Worm (Caenorhabditis elegans): ENCODE results near the gene cox-6B.

The cox-6B gene

DNA sequence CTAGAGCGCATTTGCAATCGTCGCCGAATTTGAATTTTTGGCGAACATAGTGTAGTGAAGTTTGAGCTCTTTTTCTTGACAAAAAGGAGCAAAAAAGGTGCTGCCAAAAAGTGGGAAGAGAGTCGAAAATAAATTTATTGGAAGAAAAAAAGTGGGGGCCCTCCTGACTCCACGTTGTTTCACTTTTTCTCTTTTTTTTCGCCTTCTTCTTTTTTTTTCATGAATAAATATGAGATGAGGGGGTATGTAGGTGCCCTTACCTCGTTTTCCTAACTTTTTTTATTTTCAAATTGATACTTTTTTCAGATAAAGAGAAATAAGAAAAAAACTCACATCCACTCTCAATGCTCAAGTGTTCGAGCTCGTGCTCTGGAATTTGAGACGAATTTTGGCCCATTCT, 13.4 kb upstream of the cox-6B start, which contains the start of the genes Y71H2AL.2, Y71H2AL.4 and pbo-1:
TSS of gene Y71H2AL.2 (plus strand) at position 301 of the 400 bp plus-strand sequence.
TSS of gene Y71H2AL.4 (plus strand) at position 345 of the 400 bp plus-strand sequence.
TSS of gene pbo-1 (minus strand) at position 400 of the 400 bp plus-strand sequence.
- TF ChIP-seq dmd-6 (GFP tag; IDR thresholded peaks at IDR 0.05) (no peak), set-16 (GFP tag; IDR thresholded peaks at IDR 0.05) (no peak), hlh-30 (tag; optimal IDR thresholded peaks at IDR 0.05; ENCODE audit: insufficient read depth) (no peak), dve-1 (tag; optimal IDR thresholded peaks at IDR 0.05; ENCODE audit: insufficient read depth) (no peak), mep-1 (tag; optimal IDR thresholded peaks at IDR 0.05) (no peak), zag-1 (tag; optimal IDR thresholded peaks at IDR 0.05) (no peak)

ce11 chrIII:2686663-2687062, 12.8 kb upstream of the cox-6B start:
- TF ChIP-seq ces-1 (GFP tag; optimal IDR thresholded peaks at IDR 0.05) (peak; percentile 50), nhr-77 (tag; optimal IDR thresholded peaks at IDR 0.05) (no peak), fkh-10 (GFP tag; optimal IDR thresholded peaks at IDR 0.05) (peak; percentile 71)

DNA sequence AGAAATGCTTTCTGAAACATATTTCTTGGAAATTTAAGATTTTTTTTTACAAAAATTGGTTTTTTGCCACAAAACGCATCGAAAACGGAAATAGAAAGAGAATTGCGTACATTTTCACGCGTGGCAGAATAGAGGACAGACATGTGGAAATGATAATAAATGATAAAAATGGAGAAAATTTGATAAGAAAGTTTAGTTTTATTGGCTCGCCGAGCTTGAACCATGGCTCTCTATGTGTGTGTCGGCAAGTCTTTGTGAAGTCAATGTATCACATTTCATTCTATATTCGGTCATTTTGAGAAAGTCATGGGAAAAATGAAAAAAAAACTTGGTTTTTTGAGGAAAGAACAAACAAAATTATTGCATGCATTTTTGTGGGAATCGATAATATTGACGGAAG, 12.1 kb upstream of the cox-6B start:
- no peak for TF ChIP-seq snpc-4 (tag; optimal IDR thresholded peaks at IDR 0.05)
- TF ChIP-seq lin-38 (GFP tag; IDR thresholded peaks at IDR 0.05) = no peak
- no peak for TF ChIP-seq nhr-6 (tag; optimal IDR thresholded peaks at IDR 0.05)
- no peak for TF ChIP-seq nhr-111 (GFP tag; optimal IDR thresholded peaks at IDR 0.05)
- no peak for TF ChIP-seq zag-1 (tag; optimal IDR thresholded peaks at IDR 0.05)
- TF ChIP-seq nhr-77 (tag; optimal IDR thresholded peaks at IDR 0.05) = peak; percentile 2
- TF ChIP-seq daf-16 (GFP tag; optimal IDR thresholded peaks at IDR 0.05) = no peak
- peak; percentile 30 for TF ChIP-seq daf-16 (tag; optimal IDR thresholded peaks at IDR 0.05)
- no peak for TF ChIP-seq arid-1 (GFP tag; conservative IDR thresholded peaks at IDR 0.05)
- TF ChIP-seq ceh-32 (tag; optimal IDR thresholded peaks at IDR 0.05; ENCODE audit: poor library complexity) = no peak
- no peak for TF ChIP-seq nhr-25 (tag; optimal IDR thresholded peaks at IDR 0.05; ENCODE audit: borderline replicate concordance, insufficient read depth)
- TF ChIP-seq F49E8.2 (tag; optimal IDR thresholded peaks at IDR 0.05; ENCODE audit: borderline replicate concordance) = no peak
- TF ChIP-seq ZK546.5 (tag; optimal IDR thresholded peaks at IDR 0.05) = no peak
- no peak for TF ChIP-seq dpl-1 (GFP tag; optimal IDR thresholded peaks at IDR 0.05)
- TF ChIP-seq gei-8 (GFP tag; optimal IDR thresholded peaks at IDR 0.05) = no peak
- no peak for TF ChIP-seq rbr-2 (tag; optimal IDR thresholded peaks at IDR 0.05)
- TF ChIP-seq hlh-30 (tag; optimal IDR thresholded peaks at IDR 0.05; ENCODE audit: insufficient read depth) = peak; percentile 11
- TF ChIP-seq F44E2.7 (GFP tag; IDR thresholded peaks at IDR 0.05) = no peak
- no peak for TF ChIP-seq unc-39 (tag; optimal IDR thresholded peaks at IDR 0.05)
- no peak for TF ChIP-seq ZK337.2 (GFP tag; IDR thresholded peaks at IDR 0.05)
- no peak for TF ChIP-seq tra-1 (GFP tag; IDR thresholded peaks at IDR 0.05)
- no peak for TF ChIP-seq mxl-3 (GFP tag; optimal IDR thresholded peaks at IDR 0.05)
- TF ChIP-seq ztf-11 (tag; optimal IDR thresholded peaks at IDR 0.05) = no peak
- TF ChIP-seq nhr-11 (tag; optimal IDR thresholded peaks at IDR 0.05) = no peak
- no peak for TF ChIP-seq nhr-42 (GFP tag; IDR thresholded peaks at IDR 0.05)
- no peak for TF ChIP-seq zip-2 (tag; optimal IDR thresholded peaks at IDR 0.05)
- TF ChIP-seq php-3 (GFP tag; IDR thresholded peaks at IDR 0.05) = peak; percentile 63; the same call in 1 of the 2 replicates
- TF ChIP-seq mdl-1 (tag; optimal IDR thresholded peaks at IDR 0.05) = peak in 1 of 2 experiments; percentile 29
- TF ChIP-seq hlh-11 (tag; optimal IDR thresholded peaks at IDR 0.05) = no peak
- TF ChIP-seq ceh-62 (tag; optimal IDR thresholded peaks at IDR 0.05) = no peak
- peak; percentile 45 for TF ChIP-seq nhr-28 (tag; optimal IDR thresholded peaks at IDR 0.05)
- no peak for TF ChIP-seq ctbp-1 (GFP tag; IDR thresholded peaks at IDR 0.05)
- no peak for TF ChIP-seq jun-1 (tag; optimal IDR thresholded peaks at IDR 0.05)
- TF ChIP-seq zfp-3 (GFP tag; conservative IDR thresholded peaks at IDR 0.05) = no peak
- TF ChIP-seq pqm-1 (tag; optimal IDR thresholded peaks at IDR 0.05) = peak; percentile 76
- no peak for TF ChIP-seq cey-2 (tag; optimal IDR thresholded peaks at IDR 0.05; ENCODE audit: borderline replicate concordance, insufficient read depth)
- TF ChIP-seq dmd-6 (GFP tag; IDR thresholded peaks at IDR 0.05) = peak; percentile 46
- TF ChIP-seq set-16 (GFP tag; IDR thresholded peaks at IDR 0.05) = no peak
- TF ChIP-seq ceh-20 (GFP tag; IDR thresholded peaks at IDR 0.05) = no peak
- TF ChIP-seq nhr-48 (tag; optimal IDR thresholded peaks at IDR 0.05) = no peak
- TF ChIP-seq unc-62 (GFP tag; optimal IDR thresholded peaks at IDR 0.05 in 1 of 2) = peak in 1 of 2 experiments; percentile 27
- no peak for TF ChIP-seq unc-62 (tag; optimal IDR thresholded peaks at IDR 0.05)
- no peak for TF ChIP-seq aly-2 (tag; optimal IDR thresholded peaks at IDR 0.05)

Measured in whole organism, L4 larva.